Worm (Caenorhabditis elegans) whole organism, L2 larva: ENCODE data around the gene lim-6.

Experiments
- C34F6.9 ChIP-seq: fragments of 150-350 bp; optimal IDR thresholded peaks from 2 replicates; lab custom pipeline; 2014; ENCODE audit warnings: missing biosample characterization, missing genetic modification characterization
- F13H6.1 ChIP-seq: sonication (generic microtip); optimal IDR thresholded peaks from 2 replicates; lab custom pipeline; 2016; ENCODE audit warnings: missing genetic modification characterization, missing compliant biosample characterization
- R02D3.7 ChIP-seq: fragments of 150-350 bp; optimal IDR thresholded peaks from 2 replicates; lab custom pipeline; 2014; ENCODE audit warnings: missing biosample characterization, missing genetic modification characterization
- Y55F3AM.14 ChIP-seq: fragments of 200-800 bp; sonication (Bioruptor generic); optimal IDR thresholded peaks from 2 replicates; lab custom pipeline; 2018; ENCODE audit warnings: mild to moderate bottlenecking, missing genetic modification characterization, missing compliant biosample characterization
- ZK546.5 ChIP-seq: sonication (generic microtip); optimal IDR thresholded peaks from 2 replicates; lab custom pipeline; 2017; ENCODE audit warnings: missing biosample characterization, missing genetic modification characterization
- aly-2 ChIP-seq: fragments of 150-350 bp; optimal IDR thresholded peaks from 2 replicates; lab custom pipeline; 2014; ENCODE audit warnings: missing biosample characterization, missing genetic modification characterization
- ama-1 ChIP-seq: fragments of 150-350 bp; optimal IDR thresholded peaks from 2 replicates; lab custom pipeline; 2018; ENCODE audit warnings: inconsistent platforms
- ceh-16 ChIP-seq: fragments of 150-350 bp; optimal IDR thresholded peaks from 2 replicates; lab custom pipeline; 2014; ENCODE audit warnings: missing biosample characterization, missing genetic modification characterization
- crh-2 ChIP-seq: sonication (generic microtip); optimal IDR thresholded peaks from 2 replicates; lab custom pipeline; 2017; ENCODE audit warnings: missing biosample characterization, missing genetic modification characterization
- egl-27 ChIP-seq: sonication (generic microtip); optimal IDR thresholded peaks from 3 replicates; lab custom pipeline; 2017; ENCODE audit warnings: missing biosample characterization, missing genetic modification reagents, missing genetic modification characterization
- elt-1 ChIP-seq: fragments of 150-350 bp; optimal IDR thresholded peaks from 2 replicates; lab custom pipeline; 2014; ENCODE audit warnings: missing biosample characterization, missing genetic modification characterization
- elt-3 ChIP-seq: sonication (generic microtip); optimal IDR thresholded peaks from 2 replicates; lab custom pipeline; 2017; ENCODE audit warnings: missing biosample characterization, missing genetic modification characterization
- fos-1 ChIP-seq: fragments of 150-350 bp; optimal IDR thresholded peaks from 2 replicates; lab custom pipeline; 2014; ENCODE audit warnings: missing biosample characterization, missing genetic modification characterization
- gmeb-1 ChIP-seq: fragments of 150-350 bp; optimal IDR thresholded peaks from 2 replicates; lab custom pipeline; 2014; ENCODE audit warnings: missing biosample characterization, missing genetic modification characterization
- lin-11 ChIP-seq: fragments of 150-350 bp; sonication (generic microtip); optimal IDR thresholded peaks from 2 replicates; lab custom pipeline; 2014; ENCODE audit warnings: missing biosample characterization, missing genetic modification characterization, inconsistent platforms, mixed read lengths
- lin-13 ChIP-seq: fragments of 150-350 bp; optimal IDR thresholded peaks from 2 replicates; lab custom pipeline; 2014; ENCODE audit warnings: missing biosample characterization, missing genetic modification reagents, missing genetic modification characterization
- lsy-2 ChIP-seq, 2 experiments: fragments of 150-350 bp in 1 of 2; sonication (generic microtip) in 1 of 2; optimal IDR thresholded peaks; 2 replicates each; lab custom pipeline; 2014 to 2017; ENCODE audit warnings: missing biosample characterization in 2 of 2, missing genetic modification characterization in 2 of 2
- mbf-1 ChIP-seq: sonication (generic microtip); optimal IDR thresholded peaks from 2 replicates; lab custom pipeline; 2017; ENCODE audit warnings: missing biosample characterization, missing genetic modification characterization
- mdl-1 ChIP-seq, 2 experiments: fragments of 150-350 bp in 1 of 2; sonication (generic microtip) in 1 of 2; optimal IDR thresholded peaks; 2 replicates each; lab custom pipeline; 2017; ENCODE audit warnings: missing biosample characterization in 2 of 2, missing genetic modification characterization in 2 of 2
- nhr-10 ChIP-seq: sonication (generic microtip); optimal IDR thresholded peaks from 2 replicates; lab custom pipeline; 2017; ENCODE audit warnings: missing biosample characterization, missing genetic modification characterization
- nhr-129 ChIP-seq: fragments of 150-350 bp; optimal IDR thresholded peaks from 2 replicates; lab custom pipeline; 2014; ENCODE audit warnings: missing biosample characterization, missing genetic modification characterization
- nhr-23 ChIP-seq: fragments of 150-350 bp; optimal IDR thresholded peaks from 2 replicates; lab custom pipeline; 2014; ENCODE audit warnings: missing biosample characterization, missing genetic modification reagents, missing genetic modification characterization
- nhr-25 ChIP-seq: fragments of 150-350 bp; sonication (generic microtip); optimal IDR thresholded peaks from 3 replicates; lab custom pipeline; 2014; ENCODE audit warnings: missing biosample characterization, missing genetic modification characterization
- nhr-77 ChIP-seq: fragments of 150-350 bp; optimal IDR thresholded peaks from 2 replicates; lab custom pipeline; 2014; ENCODE audit warnings: missing biosample characterization, missing genetic modification characterization
- skn-1 ChIP-seq: sonication (generic microtip); optimal IDR thresholded peaks from 2 replicates; lab custom pipeline; 2017; ENCODE audit warnings: missing biosample characterization, missing genetic modification characterization
- sma-3 ChIP-seq: sonication (generic microtip); optimal IDR thresholded peaks from 2 replicates; lab custom pipeline; 2016; ENCODE audit warnings: missing genetic modification reagents, missing genetic modification characterization, missing compliant biosample characterization
- sma-9 ChIP-seq, 2 experiments: fragments of 150-350 bp in 1 of 2; sonication (generic microtip) in 1 of 2; optimal IDR thresholded peaks; 2 replicates each; lab custom pipeline; 2014 to 2016; ENCODE audit warnings: missing genetic modification characterization in 2 of 2, mild to moderate bottlenecking in 1 of 2, missing biosample characterization in 1 of 2, missing compliant biosample characterization in 1 of 2, missing genetic modification reagents in 1 of 2, moderate library complexity in 1 of 2
- snpc-4 ChIP-seq: fragments of 150-350 bp; optimal IDR thresholded peaks from 2 replicates; lab custom pipeline; 2014; ENCODE audit warnings: missing biosample characterization, missing genetic modification characterization
- unc-39 ChIP-seq: fragments of 150-350 bp; optimal IDR thresholded peaks from 2 replicates; lab custom pipeline; 2014; ENCODE audit warnings: missing biosample characterization, missing genetic modification characterization
- unc-55 ChIP-seq: fragments of 150-350 bp; sonication (generic microtip); optimal IDR thresholded peaks from 3 replicates; lab custom pipeline; 2014; ENCODE audit warnings: missing biosample characterization, missing genetic modification reagents, missing genetic modification characterization
- unc-62 ChIP-seq: fragments of 150-350 bp; optimal IDR thresholded peaks from 2 replicates; lab custom pipeline; 2014; ENCODE audit warnings: missing biosample characterization, missing genetic modification reagents, missing genetic modification characterization

lim-6 gene

DNA sequence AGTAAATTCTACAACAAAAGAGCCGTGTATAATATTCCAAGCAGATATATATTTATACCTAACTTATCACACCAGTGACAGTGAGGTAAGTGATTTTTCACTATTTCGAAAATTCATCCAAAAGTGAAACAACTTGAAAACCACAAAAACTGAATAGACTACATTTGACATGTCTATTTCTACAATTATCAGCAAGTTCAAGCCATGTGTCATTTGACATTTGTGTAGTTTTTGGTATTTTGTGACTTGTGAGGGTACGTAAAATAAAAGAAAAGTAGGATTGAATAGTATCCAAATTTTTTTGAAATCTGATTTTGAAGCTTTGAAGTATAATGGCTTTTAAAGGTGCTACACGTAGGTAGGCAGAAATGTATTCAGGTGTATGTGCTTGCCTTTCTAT is 54.0 kb downstream of the lim-6 start:
- TF ChIP-seq F13H6.1, result no peak
- TF ChIP-seq R02D3.7 (tag; lab: Kevin White, UChicago), result no peak
- no peak for TF ChIP-seq nhr-25 (tag; lab: Kevin White, UChicago)
- no peak for TF ChIP-seq egl-27 (tag; lab: Kevin White, UChicago)
- TF ChIP-seq ceh-16 (tag; lab: Kevin White, UChicago), result no peak
- TF ChIP-seq snpc-4 (tag; lab: Kevin White, UChicago), result no peak
- TF ChIP-seq lin-13, result no peak
- no peak for TF ChIP-seq C34F6.9 (tag; lab: Kevin White, UChicago)
- TF ChIP-seq elt-3, result no peak
- no peak for TF ChIP-seq sma-3 (GFP tag; lab: Kevin White, UChicago)
- TF ChIP-seq unc-62, result no peak
- no peak for TF ChIP-seq mdl-1 (tag; optimal IDR thresholded peaks at IDR 0.05; lab: Kevin White, UChicago)
- no peak for TF ChIP-seq unc-55 (GFP tag; lab: Kevin White, UChicago)
- no peak for TF ChIP-seq sma-9 (GFP tag; optimal IDR thresholded peaks at IDR 0.05; lab: Kevin White, UChicago)
- no peak for TF ChIP-seq sma-9 (tag; optimal IDR thresholded peaks at IDR 0.05; lab: Kevin White, UChicago)
- TF ChIP-seq nhr-129 (tag; lab: Kevin White, UChicago), result no peak
- TF ChIP-seq lsy-2 (tag; optimal IDR thresholded peaks at IDR 0.05; lab: Kevin White, UChicago), result no peak
- no peak for TF ChIP-seq nhr-10 (tag; lab: Kevin White, UChicago)
- no peak for TF ChIP-seq nhr-77 (tag; lab: Kevin White, UChicago)
- no peak for TF ChIP-seq fos-1
- TF ChIP-seq nhr-23 (tag; lab: Kevin White, UChicago), result no peak
- TF ChIP-seq, all 48 proteins: peak for 0

- TF ChIP-seq skn-1 (tag; lab: Kevin White, UChicago), result no peak
- no peak for TF ChIP-seq unc-39 (tag; lab: Kevin White, UChicago)
- TF ChIP-seq nhr-129 (tag; lab: Kevin White, UChicago), result peak; percentile 61
- TF ChIP-seq lsy-2 (tag; optimal IDR thresholded peaks at IDR 0.05; lab: Kevin White, UChicago), result peak in 1 of 2 experiments; percentile 24
- no peak for TF ChIP-seq unc-62
- TF ChIP-seq sma-3 (GFP tag; lab: Kevin White, UChicago), result peak; percentile 62
- no peak for TF ChIP-seq R02D3.7 (tag; lab: Kevin White, UChicago)
- TF ChIP-seq elt-1 (tag; lab: Kevin White, UChicago), result no peak
- peak; percentile 49 for TF ChIP-seq crh-2 (tag; lab: Kevin White, UChicago)
- peak in 1 of 2 experiments; percentile 68 for TF ChIP-seq mdl-1 (tag; optimal IDR thresholded peaks at IDR 0.05; lab: Kevin White, UChicago)
- peak; percentile 0 for TF ChIP-seq lin-11 (tag; lab: Kevin White, UChicago)
- no peak for TF ChIP-seq ZK546.5 (tag; lab: Kevin White, UChicago)
- no peak for TF ChIP-seq aly-2 (tag; lab: Kevin White, UChicago)
- TF ChIP-seq C34F6.9 (tag; lab: Kevin White, UChicago), result peak; percentile 54
- TF ChIP-seq fos-1, result peak; percentile 94
- no peak for TF ChIP-seq mbf-1
- peak; percentile 5 for TF ChIP-seq sma-9 (GFP tag; optimal IDR thresholded peaks at IDR 0.05; lab: Kevin White, UChicago)
- no peak for TF ChIP-seq sma-9 (tag; optimal IDR thresholded peaks at IDR 0.05; lab: Kevin White, UChicago)
- no peak for TF ChIP-seq Y55F3AM.14 (GFP tag; lab: Kevin White, UChicago)
- peak; percentile 23 for TF ChIP-seq F13H6.1
- peak; percentile 21 for TF ChIP-seq nhr-25 (tag; lab: Kevin White, UChicago)
- TF ChIP-seq nhr-77 (tag; lab: Kevin White, UChicago), result no peak
- TF ChIP-seq ama-1 (lab: Kevin White, UChicago), result no peak
- peak; percentile 30 for TF ChIP-seq gmeb-1 (tag; lab: Kevin White, UChicago)
- peak; percentile 55 for TF ChIP-seq unc-55 (GFP tag; lab: Kevin White, UChicago)
- peak; percentile 18 for TF ChIP-seq ceh-16 (tag; lab: Kevin White, UChicago)
These were observed 56.3 kb downstream of the lim-6 start, which contains the start of gene snx-1 for ce11 chrX:1128503-1129036. Gene snx-1, plus strand, starts transcription at chrX:1128986.
